Fruit fly (Drosophila melanogaster) whole organism, embryonic: ENCODE measurements around the gene corto.

ENCODE experiments used
- Aef1 ChIP-seq: fragments of 200-800 bp; sonication (Bioruptor generic); IDR thresholded peaks from 3 replicates; pipeline ENCODE4 v1.3.6; 2022; ENCODE audit warnings: missing biosample characterization, missing genetic modification characterization
- CG10209 ChIP-seq: fragments of 200-800 bp; sonication (Bioruptor generic); optimal IDR thresholded peaks from 3 replicates; lab custom pipeline; 2017; ENCODE audit warnings: missing biosample characterization, mild to moderate bottlenecking, missing genetic modification characterization, missing genetic modification reagents
- CG12155 ChIP-seq: fragments of 200-800 bp; sonication (Bioruptor generic); optimal IDR thresholded peaks from 3 replicates; lab custom pipeline; 2016; ENCODE audit warnings: missing biosample characterization, missing genetic modification characterization
- CG13287 ChIP-seq: fragments of 200-800 bp; sonication (Bioruptor generic); IDR thresholded peaks from 2 replicates; pipeline ENCODE4 v1.3.6; 2022; ENCODE audit warnings: missing biosample characterization, missing genetic modification characterization; ENCODE audit not compliant: partially characterized antibody
- CG17912 ChIP-seq: fragments of 200-800 bp; sonication (Bioruptor generic); optimal IDR thresholded peaks from 2 replicates; lab custom pipeline; 2018; ENCODE audit warnings: missing biosample characterization, mild to moderate bottlenecking, missing genetic modification characterization
- CG1792 ChIP-seq: fragments of 200-800 bp; sonication (Bioruptor generic); optimal IDR thresholded peaks from 2 replicates; lab custom pipeline; 2016; ENCODE audit warnings: missing biosample characterization, missing genetic modification characterization
- CG18011 ChIP-seq: fragments of 200-800 bp; sonication (Bioruptor generic); optimal IDR thresholded peaks from 2 replicates; lab custom pipeline; 2017; ENCODE audit warnings: missing biosample characterization, missing genetic modification characterization, mild to moderate bottlenecking, moderate library complexity, missing genotype
- CG18262 ChIP-seq: fragments of 200-800 bp; optimal IDR thresholded peaks from 3 replicates; lab custom pipeline; 2019; ENCODE audit warnings: missing biosample characterization, mild to moderate bottlenecking, missing genetic modification characterization, moderate library complexity
- CG2129 ChIP-seq: fragments of 200-800 bp; sonication (Bioruptor generic); IDR thresholded peaks from 2 replicates; pipeline ENCODE4 v1.3.6; 2022; ENCODE audit warnings: missing biosample characterization, missing genetic modification characterization; ENCODE audit not compliant: partially characterized antibody
- CG2678 ChIP-seq: fragments of 200-800 bp; sonication (Bioruptor generic); optimal IDR thresholded peaks from 3 replicates; lab custom pipeline; 2019; ENCODE audit warnings: missing biosample characterization, mild to moderate bottlenecking, missing genetic modification characterization, moderate library complexity
- CG33557 ChIP-seq: fragments of 200-800 bp; sonication (Bioruptor generic); optimal IDR thresholded peaks from 2 replicates; lab custom pipeline; 2019; ENCODE audit warnings: missing biosample characterization, mild to moderate bottlenecking, missing genetic modification characterization, moderate library complexity
- CG4730 ChIP-seq: fragments of 200-800 bp; sonication (Bioruptor generic); IDR thresholded peaks from 2 replicates; pipeline ENCODE4 v1.3.6; 2022; ENCODE audit warnings: missing biosample characterization, missing genetic modification characterization
- CG7372 ChIP-seq: fragments of 200-800 bp; sonication (Bioruptor generic); IDR thresholded peaks from 2 replicates; pipeline ENCODE4 v1.3.6; 2022; ENCODE audit warnings: missing biosample characterization, missing genetic modification characterization
- CG7556 ChIP-seq: fragments of 200-800 bp; sonication (Bioruptor generic); optimal IDR thresholded peaks from 2 replicates; lab custom pipeline; 2017; ENCODE audit warnings: missing biosample characterization, mild to moderate bottlenecking, missing genetic modification characterization
- CG9609 ChIP-seq: fragments of 200-800 bp; sonication (Bioruptor generic); optimal IDR thresholded peaks from 3 replicates; lab custom pipeline; 2016; ENCODE audit warnings: missing biosample characterization, missing genetic modification characterization
- Dp ChIP-seq: fragments of 200-800 bp; sonication (Bioruptor generic); optimal IDR thresholded peaks from 2 replicates; lab custom pipeline; 2018; ENCODE audit warnings: missing biosample characterization, mild to moderate bottlenecking, missing genetic modification characterization, moderate library complexity
- Eip74EF ChIP-seq, 2 experiments: fragments of 200-800 bp in 1 of 2; fragments of >200 bp in 1 of 2; sonication (Bioruptor generic) in 1 of 2; optimal IDR thresholded peaks; 2 replicates each; lab custom pipeline; 2017 to 2019; ENCODE audit warnings: missing biosample characterization in 2 of 2, missing genetic modification characterization in 2 of 2, mild to moderate bottlenecking in 1 of 2, moderate library complexity in 1 of 2
- Ets97D ChIP-seq: fragments of 200-800 bp; sonication (Bioruptor generic); optimal IDR thresholded peaks from 3 replicates; lab custom pipeline; 2016; ENCODE audit warnings: missing biosample characterization, missing genetic modification characterization
- Gsc ChIP-seq: fragments of 200-800 bp; sonication (Bioruptor generic); IDR thresholded peaks from 2 replicates; pipeline ENCODE4 v1.3.6; 2022; ENCODE audit warnings: missing biosample characterization, missing genetic modification characterization
- Hr78 ChIP-seq, 2 experiments: fragments of 200-800 bp in 1 of 2; fragments of >200 bp in 1 of 2; sonication (Bioruptor generic) in 1 of 2; optimal IDR thresholded peaks; 2 replicates each; lab custom pipeline; 2017 to 2019; ENCODE audit warnings: missing biosample characterization in 2 of 2, missing genetic modification characterization in 2 of 2, mild to moderate bottlenecking in 1 of 2, moderate library complexity in 1 of 2
- NFAT ChIP-seq: fragments of 200-800 bp; sonication (Bioruptor generic); IDR thresholded peaks from 2 replicates; pipeline ENCODE4 v1.3.6; 2022; ENCODE audit warnings: missing biosample characterization, missing genetic modification characterization
- Sox102F ChIP-seq: fragments of 200-800 bp; sonication (Bioruptor generic); optimal IDR thresholded peaks from 2 replicates; lab custom pipeline; 2018; ENCODE audit warnings: missing biosample characterization, mild to moderate bottlenecking, missing genetic modification characterization, moderate library complexity
- Tbp ChIP-seq: fragments of >200 bp; optimal IDR thresholded peaks from 2 replicates; lab custom pipeline; 2018; ENCODE audit warnings: missing biosample characterization, missing genetic modification characterization
- abd-A ChIP-seq: fragments of 200-800 bp; sonication (Bioruptor generic); optimal IDR thresholded peaks from 3 replicates; lab custom pipeline; 2019; ENCODE audit warnings: missing biosample characterization, mild to moderate bottlenecking, missing genetic modification characterization, moderate library complexity
- aop ChIP-seq: fragments of 200-800 bp; sonication (Bioruptor generic); IDR thresholded peaks from 2 replicates; pipeline ENCODE4 v1.3.6; 2022; ENCODE audit warnings: missing biosample characterization, missing genetic modification characterization
- ase ChIP-seq: fragments of 200-800 bp; sonication (Bioruptor generic); IDR thresholded peaks from 3 replicates; pipeline ENCODE4 v1.3.6; 2022; ENCODE audit warnings: missing biosample characterization, missing genetic modification characterization
- ci ChIP-seq: fragments of 200-800 bp; sonication (Bioruptor generic); IDR thresholded peaks from 3 replicates; pipeline ENCODE4 v1.3.6; 2022; ENCODE audit warnings: missing biosample characterization, missing genetic modification characterization
- dysf ChIP-seq: fragments of 200-800 bp; sonication (Bioruptor generic); IDR thresholded peaks from 3 replicates; pipeline ENCODE4 v1.3.6; 2022; ENCODE audit warnings: missing biosample characterization, missing genetic modification characterization
- ems ChIP-seq: fragments of 200-800 bp; sonication (Bioruptor generic); optimal IDR thresholded peaks from 3 replicates; lab custom pipeline; 2016; ENCODE audit warnings: missing biosample characterization, missing genetic modification characterization
- esg ChIP-seq: fragments of 200-800 bp; sonication (Bioruptor generic); conservative IDR thresholded peaks from 2 replicates; pipeline ENCODE4 v1.3.6; 2022; ENCODE audit warnings: missing biosample characterization, missing genetic modification characterization
- ftz-f1 ChIP-seq: fragments of 200-800 bp; sonication (Bioruptor generic); optimal IDR thresholded peaks from 2 replicates; lab custom pipeline; 2016; ENCODE audit warnings: missing biosample characterization, missing genetic modification characterization
- gcm ChIP-seq: fragments of 200-800 bp; sonication (Bioruptor generic); optimal IDR thresholded peaks from 2 replicates; lab custom pipeline; 2019; ENCODE audit warnings: missing biosample characterization, mild to moderate bottlenecking, missing genetic modification characterization, moderate library complexity
- jigr1 ChIP-seq: fragments of 200-800 bp; sonication (Bioruptor generic); IDR thresholded peaks from 3 replicates; pipeline ENCODE4 v1.3.6; 2022; ENCODE audit warnings: missing biosample characterization, missing genetic modification characterization
- kni ChIP-seq: fragments of 200-800 bp; sonication (Bioruptor generic); optimal IDR thresholded peaks from 3 replicates; lab custom pipeline; 2017; ENCODE audit warnings: mild to moderate bottlenecking, missing biosample characterization, missing genetic modification reagents, missing genetic modification characterization
- knrl ChIP-seq: fragments of 200-800 bp; sonication (Bioruptor generic); IDR thresholded peaks from 3 replicates; pipeline ENCODE4 v1.3.6; 2022; ENCODE audit warnings: missing biosample characterization, missing genetic modification characterization; ENCODE audit not compliant: partially characterized antibody
- lmd ChIP-seq: fragments of 200-800 bp; sonication (Bioruptor generic); IDR thresholded peaks from 2 replicates; pipeline ENCODE4 v1.3.6; 2022; ENCODE audit warnings: missing biosample characterization, missing genetic modification characterization
- nerfin-1 ChIP-seq: fragments of 200-800 bp; sonication (Bioruptor generic); optimal IDR thresholded peaks from 3 replicates; lab custom pipeline; 2019; ENCODE audit warnings: missing biosample characterization, mild to moderate bottlenecking, missing genetic modification characterization, moderate library complexity
- oc ChIP-seq: fragments of 200-800 bp; sonication (Bioruptor generic); optimal IDR thresholded peaks from 2 replicates; lab custom pipeline; 2018; ENCODE audit warnings: missing biosample characterization, mild to moderate bottlenecking, missing genetic modification characterization, moderate library complexity
- otp ChIP-seq: fragments of 200-800 bp; sonication (Bioruptor generic); IDR thresholded peaks from 3 replicates; pipeline ENCODE4, ENCODE4 v1.3.6; 2022; ENCODE audit warnings: missing biosample characterization, missing genetic modification characterization
- pan ChIP-seq, 4 experiments: fragments of >200 bp in 3 of 4; fragments of 200-800 bp in 1 of 4; sonication (Bioruptor generic) in 1 of 4; optimal IDR thresholded peaks in 3 of 4; IDR thresholded peaks in 1 of 4; 2 replicates each; pipeline versions ENCODE4 v1.3.6 to Lab custom; 2017 to 2022; ENCODE audit warnings: missing biosample characterization in 2 of 4, missing genetic modification characterization in 2 of 4, mixed read lengths in 1 of 4
- prd ChIP-seq, 3 experiments: fragments of >200 bp in 2 of 3; fragments of 200-800 bp in 1 of 3; sonication (Bioruptor generic) in 1 of 3; optimal IDR thresholded peaks in 2 of 3; IDR thresholded peaks in 1 of 3; 2 replicates in 2 of 3; 3 replicates in 1 of 3; pipeline versions ENCODE4 v1.3.6 to Lab custom; 2017 to 2022; ENCODE audit warnings: missing biosample characterization in 1 of 3, missing genetic modification characterization in 1 of 3
- rib ChIP-seq: fragments of 200-800 bp; sonication (Bioruptor generic); IDR thresholded peaks from 2 replicates; pipeline ENCODE4 v1.3.6; 2022; ENCODE audit warnings: missing biosample characterization, missing genetic modification characterization
- run ChIP-seq: fragments of 200-800 bp; sonication (Bioruptor generic); optimal IDR thresholded peaks from 3 replicates; lab custom pipeline; 2018; ENCODE audit warnings: missing biosample characterization, mild to moderate bottlenecking, missing genetic modification characterization
- sd ChIP-seq: fragments of 200-800 bp; sonication (Bioruptor generic); optimal IDR thresholded peaks from 3 replicates; lab custom pipeline; 2018; ENCODE audit warnings: missing biosample characterization, mild to moderate bottlenecking, missing genetic modification characterization, moderate library complexity
- stc ChIP-seq: fragments of 200-800 bp; sonication (Bioruptor generic); IDR thresholded peaks from 2 replicates; pipeline ENCODE4 v1.3.6; 2022; ENCODE audit warnings: missing biosample characterization, missing genetic modification characterization
- sug ChIP-seq: fragments of 200-800 bp; optimal IDR thresholded peaks from 2 replicates; lab custom pipeline; 2019; ENCODE audit warnings: missing biosample characterization, mild to moderate bottlenecking, missing genetic modification characterization, moderate library complexity
- zf30C ChIP-seq: fragments of 200-800 bp; sonication (Bioruptor generic); optimal IDR thresholded peaks from 3 replicates; lab custom pipeline; 2018; ENCODE audit warnings: missing biosample characterization, mild to moderate bottlenecking, missing genetic modification characterization
- zfh2 ChIP-seq: fragments of 200-800 bp; sonication (Bioruptor generic); optimal IDR thresholded peaks from 2 replicates; lab custom pipeline; 2016; ENCODE audit warnings: missing biosample characterization, missing genetic modification characterization

The corto gene

DNA sequence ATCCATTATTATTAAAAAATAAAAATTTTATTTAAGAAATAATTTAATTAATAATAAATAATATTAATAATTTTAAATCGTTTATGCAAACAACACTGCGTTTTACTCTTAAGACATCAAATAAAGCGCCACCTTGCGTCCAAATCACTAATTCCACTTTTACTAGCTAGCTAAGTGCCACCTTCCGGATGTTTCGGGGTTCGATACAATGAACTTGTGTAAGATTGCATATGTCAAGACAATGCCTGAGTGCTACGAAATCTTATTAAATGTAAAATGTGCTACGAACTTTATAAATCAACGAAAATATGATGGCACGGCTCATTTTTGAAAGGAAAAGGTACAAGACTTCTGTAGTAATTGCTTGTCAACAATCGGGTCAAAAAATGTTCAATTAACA lies 40.0 kb upstream of the corto start (continued):
- TF ChIP-seq Hr78 (GFP tag; optimal IDR thresholded peaks at IDR 0.05; lab: Kevin White, UChicago) (no peak), kni (GFP tag; lab: Kevin White, UChicago) (no peak), ems (GFP tag; lab: Kevin White, UChicago) (peak; percentile 35), CG10209 (GFP tag; lab: Kevin White, UChicago) (peak; percentile 68), CG7372 (GFP tag; lab: Robert Waterston, UW) (peak; percentile 27; the same call in 1 of the 2 replicates), Eip74EF (GFP tag; optimal IDR thresholded peaks at IDR 0.05; lab: Kevin White, UChicago) (no peak), CG7556 (GFP tag; lab: Kevin White, UChicago) (no peak), ftz-f1 (GFP tag; lab: Kevin White, UChicago) (peak; percentile 28), zfh2 (peak; percentile 78), CG17912 (GFP tag; lab: Kevin White, UChicago) (peak; percentile 73), ci (GFP tag; lab: Robert Waterston, UW) (peak; percentile 74; the same call in 2 of the 3 replicates), CG2129 (GFP tag; lab: Robert Waterston, UW) (no peak), Ets97D (peak; percentile 90), CG13287 (GFP tag; lab: Robert Waterston, UW) (peak; percentile 34; the same call in 1 of the 2 replicates), dysf (peak; percentile 52; the same call in 2 of the 3 replicates), CG9609 (GFP tag; lab: Kevin White, UChicago) (peak; percentile 72), rib (GFP tag; lab: Robert Waterston, UW) (no peak), CG4730 (0 out of 2 replicates have a peak, but pooled peaks have one; percentile 13), CG12155 (GFP tag; lab: Kevin White, UChicago) (peak; percentile 55), oc (tag; lab: Kevin White, UChicago) (peak; percentile 82), stc (GFP tag; lab: Robert Waterston, UW) (no peak), nerfin-1 (tag; lab: Kevin White, UChicago) (peak; percentile 19), Gsc (peak; percentile 47; the same call in 1 of the 2 replicates), CG33557 (no peak), Tbp (GFP tag; lab: Kevin White, UChicago) (no peak), prd (optimal IDR thresholded peaks at IDR 0.05; lab: Kevin White, UChicago) (no peak), prd (GFP tag; IDR thresholded peaks at IDR 0.05; lab: Robert Waterston, UW) (peak; percentile 59; the same call in 2 of the 3 replicates), NFAT (peak; percentile 67; the same call in 1 of the 2 replicates), Aef1 (GFP tag; lab: Robert Waterston, UW) (peak; percentile 60; the same call in 2 of the 3 replicates), aop (GFP tag; lab: Robert Waterston, UW) (no peak), gcm (GFP tag; lab: Kevin White, UChicago) (peak; percentile 50), CG18262 (tag; lab: Kevin White, UChicago) (peak; percentile 21), knrl (peak; percentile 58; the same call in 2 of the 3 replicates), lmd (peak; percentile 56; the same call in 1 of the 2 replicates), CG1792 (GFP tag; lab: Kevin White, UChicago) (peak; percentile 19), sd (tag; lab: Kevin White, UChicago) (peak; percentile 54), Dp (GFP tag; lab: Kevin White, UChicago) (peak; percentile 68), sug (tag; lab: Kevin White, UChicago) (peak; percentile 70), run (tag; lab: Kevin White, UChicago) (no peak), jigr1 (0 out of 3 replicates have a peak, but pooled peaks have one; percentile 28), esg (GFP tag; lab: Robert Waterston, UW) (peak; percentile 36), zf30C (GFP tag; lab: Kevin White, UChicago) (peak; percentile 58), ase (GFP tag; lab: Robert Waterston, UW) (peak; percentile 39; the same call in 1 of the 3 replicates), Sox102F (GFP tag; lab: Kevin White, UChicago) (peak; percentile 72), pan (optimal IDR thresholded peaks at IDR 0.05; lab: Kevin White, UChicago) (no peak), pan (GFP tag; optimal IDR thresholded peaks at IDR 0.05 in 1 of 2, IDR thresholded peaks at IDR 0.05 in 1 of 2) (peak in 1 of 2 experiments; percentile 42), CG18011 (GFP tag; lab: Kevin White, UChicago) (peak; percentile 100), abd-A (peak; percentile 76), CG2678 (peak; percentile 34), otp (GFP tag; lab: Robert Waterston, UW) (0 out of 3 replicates have a peak, but pooled peaks have one; percentile 32)
